Worm (Caenorhabditis elegans): Measurements from ENCODE around the gene T06D4.2.

Gene T06D4.2

DNA sequence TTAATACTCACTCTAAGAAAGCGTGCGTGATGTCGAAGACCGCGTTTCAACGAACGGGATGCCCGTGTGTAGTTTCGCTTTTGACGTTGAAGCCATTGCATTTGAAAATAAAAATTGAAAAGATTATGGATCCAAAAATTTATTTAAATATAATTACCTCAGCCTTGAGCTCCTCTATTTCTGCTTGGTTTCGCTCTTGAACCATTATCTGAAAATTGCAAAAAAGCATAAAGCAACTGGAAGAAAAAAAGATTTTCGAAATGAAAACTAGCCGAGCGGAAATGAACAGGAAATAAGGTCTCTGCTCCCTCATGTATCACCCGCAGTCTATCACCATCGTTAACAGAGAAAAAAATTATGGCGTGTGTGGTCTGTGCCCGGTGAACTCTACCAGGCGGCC is 18.6 kb downstream of the T06D4.2 start, which contains the start of gene Y49F6C.6:
Gene Y49F6C.6 (minus strand): TSS at position 101 of the 400 bp plus-strand sequence.
- TF ChIP-seq tbx-2 (tag; optimal IDR thresholded peaks at IDR 0.05) (no peak), ZK546.5 (tag; optimal IDR thresholded peaks at IDR 0.05) (no peak), fkh-10 (GFP tag; optimal IDR thresholded peaks at IDR 0.05) (no peak), nhr-25 (tag; optimal IDR thresholded peaks at IDR 0.05) (no peak), lsy-12 (tag; optimal IDR thresholded peaks at IDR 0.05) (no peak), daf-12 (tag; optimal IDR thresholded peaks at IDR 0.05) (no peak), ceh-82 (tag; optimal IDR thresholded peaks at IDR 0.05) (no peak)

DNA sequence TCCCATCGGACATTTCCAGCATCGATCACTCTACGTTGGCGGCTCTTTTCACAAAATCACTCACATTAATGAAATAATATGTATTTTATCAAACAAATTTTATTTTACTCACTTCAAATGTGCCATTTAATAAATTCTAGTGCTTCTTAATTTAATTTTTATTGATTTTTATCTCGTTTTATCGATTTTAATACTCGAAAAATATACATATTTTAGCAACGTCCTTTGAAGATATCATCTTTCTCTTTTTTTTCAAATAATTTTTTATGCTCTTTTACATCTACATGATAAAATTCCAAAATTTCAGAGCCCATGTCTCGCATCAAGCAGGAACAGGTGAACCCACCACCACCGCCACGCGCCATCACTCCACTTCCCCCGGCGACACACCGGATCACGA is 26.9 kb downstream of the T06D4.2 start, which contains the start of the genes lido-14 and bath-27:
Gene lido-14 (plus strand): TSS at position 301 of the 400 bp plus-strand sequence.
Gene bath-27 (plus strand): TSS at position 306 of the 400 bp plus-strand sequence.
- TF ChIP-seq nhr-237 (tag; optimal IDR thresholded peaks at IDR 0.05) (no peak), daf-12 (tag; optimal IDR thresholded peaks at IDR 0.05) (no peak), fkh-2 (tag; optimal IDR thresholded peaks at IDR 0.05) (no peak), sea-2 (GFP tag; optimal IDR thresholded peaks at IDR 0.05) (no peak), ztf-11 (tag; optimal IDR thresholded peaks at IDR 0.05) (no peak), R02D3.7 (tag; optimal IDR thresholded peaks at IDR 0.05) (no peak), ceh-9 (tag; optimal IDR thresholded peaks at IDR 0.05) (no peak), ama-1 (optimal IDR thresholded peaks at IDR 0.05) (no peak), nfya-1 (tag; optimal IDR thresholded peaks at IDR 0.05; ENCODE audit: insufficient read depth) (no peak), lin-39 (tag; optimal IDR thresholded peaks at IDR 0.05) (no peak), ceh-28 (tag; optimal IDR thresholded peaks at IDR 0.05) (no peak), nhr-67 (tag; optimal IDR thresholded peaks at IDR 0.05) (no peak)

DNA sequence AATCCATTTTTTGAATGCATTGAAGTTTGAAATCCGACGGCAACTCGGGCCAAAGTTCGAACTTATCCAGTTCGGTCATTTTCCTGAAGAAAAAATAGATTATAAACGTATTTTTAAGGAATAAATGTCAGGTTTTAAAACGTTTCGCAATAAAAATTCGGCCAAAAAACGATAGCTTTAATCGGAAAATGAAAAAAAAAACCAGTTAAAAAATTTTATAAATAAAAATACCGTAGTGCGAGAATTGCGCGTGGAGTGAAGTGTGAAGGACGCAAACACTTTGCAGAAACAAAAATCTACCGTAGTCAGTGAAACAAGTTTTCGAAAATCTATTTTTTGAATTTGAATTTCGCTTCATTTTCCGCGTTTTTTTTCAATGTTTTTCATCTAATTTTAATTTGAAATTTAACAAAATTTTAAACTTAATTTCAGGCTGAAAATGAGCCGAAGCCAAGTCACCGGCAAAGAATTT is 35.8 kb downstream of the T06D4.2 start, which contains the start of gene F14D2.8:
Gene F14D2.8 (minus strand): TSS at position 51 of the 472 bp plus-strand sequence.
- TF ChIP-seq elt-3 (tag; optimal IDR thresholded peaks at IDR 0.05) (no peak), hmg-11 (tag; optimal IDR thresholded peaks at IDR 0.05) (no peak), ama-1 (optimal IDR thresholded peaks at IDR 0.05) (no peak), nhr-77 (tag; optimal IDR thresholded peaks at IDR 0.05) (no peak), nhr-11 (tag; optimal IDR thresholded peaks at IDR 0.05) (no peak), lsy-12 (tag; optimal IDR thresholded peaks at IDR 0.05) (no peak), fkh-2 (tag; optimal IDR thresholded peaks at IDR 0.05) (no peak), ztf-11 (tag; optimal IDR thresholded peaks at IDR 0.05) (no peak), lin-15B (tag; optimal IDR thresholded peaks at IDR 0.05) (no peak)

DNA sequence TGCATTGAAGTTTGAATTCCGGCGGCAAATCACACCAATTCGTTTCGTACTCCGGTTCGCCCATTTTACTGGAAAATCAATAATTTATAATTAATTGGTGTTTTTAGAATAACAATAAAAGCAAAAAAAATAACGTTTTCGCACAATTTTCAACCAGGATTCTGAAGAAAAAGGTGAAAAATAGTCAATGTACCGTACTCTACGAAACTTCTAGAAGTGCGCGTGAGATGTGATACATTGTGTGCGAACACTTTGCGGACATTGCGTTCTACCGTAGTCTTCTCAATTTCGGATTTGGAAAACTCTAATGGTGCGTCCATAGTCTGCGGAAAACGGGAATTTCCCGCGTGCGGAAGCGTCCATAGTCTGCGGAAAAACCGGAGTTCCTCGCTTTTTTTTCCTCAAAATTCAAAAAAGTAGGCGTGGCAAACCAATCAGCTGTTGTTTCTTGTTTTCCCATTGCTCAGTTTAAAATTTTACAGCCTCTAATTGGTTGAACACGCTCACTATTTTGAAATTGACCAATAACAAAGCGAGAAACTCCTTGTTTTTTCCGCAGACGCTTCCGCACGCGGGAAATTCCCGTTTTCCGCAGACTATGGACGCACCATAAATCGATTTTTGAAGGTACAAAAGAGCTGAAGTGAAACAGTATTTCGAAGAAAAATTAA is 37.6 kb downstream of the T06D4.2 start, which contains the start of the genes F14D2.14 and bath-29:
Gene F14D2.14 (minus strand): TSS at position 51 of the 671 bp plus-strand sequence.
Gene bath-29 (plus strand): TSS at position 621 of the 671 bp plus-strand sequence.
- TF ChIP-seq lin-39 (tag; optimal IDR thresholded peaks at IDR 0.05) (no peak), pha-4 (tag; optimal IDR thresholded peaks at IDR 0.05) (no peak), eor-1 (tag; optimal IDR thresholded peaks at IDR 0.05) (no peak), nhr-67 (tag; optimal IDR thresholded peaks at IDR 0.05) (no peak), elt-3 (tag; optimal IDR thresholded peaks at IDR 0.05) (no peak), zag-1 (tag; optimal IDR thresholded peaks at IDR 0.05) (no peak), ceh-9 (tag; optimal IDR thresholded peaks at IDR 0.05) (no peak), unc-39 (tag; optimal IDR thresholded peaks at IDR 0.05) (no peak), ztf-11 (tag; optimal IDR thresholded peaks at IDR 0.05) (no peak), nhr-12 (tag; optimal IDR thresholded peaks at IDR 0.05) (no peak), unc-62 (GFP tag; optimal IDR thresholded peaks at IDR 0.05) (no peak), nhr-23 (tag; optimal IDR thresholded peaks at IDR 0.05) (no peak), nhr-28 (tag; optimal IDR thresholded peaks at IDR 0.05) (no peak), nhr-43 (tag; optimal IDR thresholded peaks at IDR 0.05; ENCODE audit: poor library complexity, severe bottlenecking) (no peak), nhr-11 (tag; optimal IDR thresholded peaks at IDR 0.05) (no peak), fos-1 (tag; optimal IDR thresholded peaks at IDR 0.05) (no peak), fkh-2 (tag; optimal IDR thresholded peaks at IDR 0.05) (no peak)

DNA sequence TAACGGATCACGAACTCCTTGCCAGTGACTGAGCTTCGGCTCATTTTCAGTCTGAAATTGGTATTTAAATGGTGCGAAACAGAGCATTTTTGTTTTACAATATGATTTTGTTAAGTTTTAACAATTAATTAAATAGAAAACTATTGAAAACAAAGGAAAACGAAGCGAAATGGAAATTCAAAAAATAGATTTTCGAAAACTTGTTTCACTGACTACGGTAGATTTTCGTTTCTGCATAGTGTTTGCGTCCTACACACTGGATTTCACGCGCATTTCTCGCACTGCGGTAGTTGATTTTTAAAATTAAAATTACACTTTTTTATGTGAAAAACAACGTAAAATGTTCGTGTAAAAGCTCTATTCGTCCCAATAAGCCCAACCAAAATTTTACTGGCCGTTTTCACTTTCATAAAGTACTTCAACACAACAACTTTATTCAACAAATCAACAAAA is 39.4 kb downstream of the T06D4.2 start, which contains the start of gene bath-30:
Gene bath-30 (minus strand): TSS at position 51 of the 453 bp plus-strand sequence.
- TF ChIP-seq elt-2 (tag; optimal IDR thresholded peaks at IDR 0.05) (no peak), tbx-2 (tag; optimal IDR thresholded peaks at IDR 0.05) (no peak), mml-1 (tag; optimal IDR thresholded peaks at IDR 0.05) (no peak), nhr-25 (tag; optimal IDR thresholded peaks at IDR 0.05) (no peak), pqm-1 (tag; optimal IDR thresholded peaks at IDR 0.05) (no peak), R02D3.7 (tag; optimal IDR thresholded peaks at IDR 0.05) (no peak)

All from whole organism, L3 larva.